In the genomic region with DNA sequence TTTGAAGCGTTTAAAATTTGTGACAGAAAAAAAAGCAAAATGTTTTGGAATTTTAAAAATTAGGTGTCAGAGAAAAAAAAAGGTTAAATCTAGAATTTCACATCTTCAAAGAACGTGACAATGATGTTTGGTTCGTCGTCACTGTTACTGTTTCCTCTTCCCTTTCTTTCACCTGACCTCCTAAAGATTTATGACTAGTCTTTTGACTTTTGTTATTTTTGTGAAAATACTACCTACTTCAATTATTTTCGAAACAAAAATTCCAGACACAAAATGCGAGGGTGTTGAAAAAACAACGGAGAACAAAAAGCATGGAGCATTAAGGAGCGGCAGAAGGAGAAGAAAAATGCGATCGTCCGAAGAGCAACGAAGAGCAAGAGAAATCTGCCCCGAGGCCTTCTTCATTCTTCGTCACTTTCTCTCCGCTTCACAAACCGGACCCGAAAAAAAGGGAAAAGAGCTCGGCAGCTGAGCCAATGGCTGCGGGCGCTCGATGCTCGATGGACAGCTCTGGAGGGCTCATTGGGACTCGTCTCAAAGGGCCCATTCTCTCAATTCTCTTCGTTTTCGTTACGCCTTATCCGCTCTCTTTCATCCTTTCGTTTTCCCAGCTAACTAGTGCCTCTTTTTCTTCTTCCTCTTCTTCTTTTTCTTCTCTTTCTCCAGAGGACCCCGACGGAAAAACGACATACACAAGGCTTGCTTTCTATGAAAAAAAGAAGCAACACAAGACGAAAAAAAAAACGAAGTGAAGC, we compare ENCODE assay signal across 2 worm cellular contexts.
TF ChIP-seq lines count a peak whose summit lies in the region.

No protein-coding gene starts in this region.

TF ChIP-seq in whole organism, L1 larva, 84 proteins besides CTCF, POLR2A, EP300 and RAD21 (continued from another document):
- TF ChIP-seq isw-1 (GFP tag; IDR thresholded peaks at IDR 0.05; lab: Robert Waterston, UW), result peak; percentile 34
- no peak for TF ChIP-seq ets-5 (GFP tag; IDR thresholded peaks at IDR 0.05; lab: Robert Waterston, UW)
- TF ChIP-seq fkh-4 (tag; optimal IDR thresholded peaks at IDR 0.05; lab: Kevin White, UChicago; ENCODE audit: borderline replicate concordance), result no peak
- TF ChIP-seq mdl-1 (tag; optimal IDR thresholded peaks at IDR 0.05; lab: Kevin White, UChicago), result no peak
- no peak for TF ChIP-seq efl-1 (optimal IDR thresholded peaks at IDR 0.05; lab: Kevin White, UChicago)
- peak in 1 of 2 experiments; percentile 56 for TF ChIP-seq efl-1 (GFP tag; optimal IDR thresholded peaks at IDR 0.05 in 1 of 2; lab: Kevin White, UChicago)
- no peak for TF ChIP-seq F16B12.6 (tag; optimal IDR thresholded peaks at IDR 0.05; lab: Kevin White, UChicago)
- peak; percentile 8 for TF ChIP-seq swsn-7 (tag; optimal IDR thresholded peaks at IDR 0.05; lab: Kevin White, UChicago)
- peak; percentile 5 to 43 for TF ChIP-seq lsy-2 (tag; optimal IDR thresholded peaks at IDR 0.05; lab: Kevin White, UChicago)
- no peak for TF ChIP-seq nhr-12 (tag; optimal IDR thresholded peaks at IDR 0.05; lab: Kevin White, UChicago)
- TF ChIP-seq nhr-28 (tag; optimal IDR thresholded peaks at IDR 0.05; lab: Kevin White, UChicago), result no peak
- TF ChIP-seq grh-1 (GFP tag; IDR thresholded peaks at IDR 0.05; lab: Robert Waterston, UW), result no peak
- TF ChIP-seq hpl-2 (GFP tag; optimal IDR thresholded peaks at IDR 0.05; lab: Kevin White, UChicago), result no peak
- TF ChIP-seq nhr-85 (tag; lab: Kevin White, UChicago), result peak; percentile 74
- TF ChIP-seq dpl-1 (GFP tag; optimal IDR thresholded peaks at IDR 0.05; lab: Kevin White, UChicago), result no peak
- no peak for TF ChIP-seq lin-39 (tag; optimal IDR thresholded peaks at IDR 0.05; lab: Kevin White, UChicago)
- no peak for TF ChIP-seq unc-98 (GFP tag; IDR thresholded peaks at IDR 0.05; lab: Robert Waterston, UW)
- TF ChIP-seq fos-1 (tag; optimal IDR thresholded peaks at IDR 0.05; lab: Kevin White, UChicago), result no peak
- TF ChIP-seq efl-3 (GFP tag; optimal IDR thresholded peaks at IDR 0.05; lab: Kevin White, UChicago), result no peak
- peak; percentile 21 for TF ChIP-seq unc-86 (tag; optimal IDR thresholded peaks at IDR 0.05; lab: Kevin White, UChicago)
- no peak for TF ChIP-seq nhr-20 (tag; optimal IDR thresholded peaks at IDR 0.05; lab: Kevin White, UChicago)
- no peak for TF ChIP-seq elt-3 (tag; optimal IDR thresholded peaks at IDR 0.05; lab: Kevin White, UChicago)
- TF ChIP-seq Y116A8C.19 (tag; optimal IDR thresholded peaks at IDR 0.05; lab: Kevin White, UChicago; ENCODE audit: borderline replicate concordance), result no peak
- no peak for TF ChIP-seq sox-4 (tag; optimal IDR thresholded peaks at IDR 0.05; lab: Kevin White, UChicago)
- TF ChIP-seq aha-1 (tag; optimal IDR thresholded peaks at IDR 0.05; lab: Kevin White, UChicago), result no peak
- no peak for TF ChIP-seq hlh-4 (tag; optimal IDR thresholded peaks at IDR 0.05; lab: Kevin White, UChicago)
- TF ChIP-seq C16A3.4 (tag; optimal IDR thresholded peaks at IDR 0.05; lab: Kevin White, UChicago), result no peak
- no peak for TF ChIP-seq nhr-237 (tag; optimal IDR thresholded peaks at IDR 0.05; lab: Kevin White, UChicago)
- TF ChIP-seq lin-13 (GFP tag; optimal IDR thresholded peaks at IDR 0.05; lab: Kevin White, UChicago), result no peak
- TF ChIP-seq ceh-8 (GFP tag; optimal IDR thresholded peaks at IDR 0.05; lab: Kevin White, UChicago), result no peak
- no peak for TF ChIP-seq skn-1 (tag; optimal IDR thresholded peaks at IDR 0.05; lab: Kevin White, UChicago)
- TF ChIP-seq pqm-1 (tag; optimal IDR thresholded peaks at IDR 0.05; lab: Kevin White, UChicago), result no peak
- TF ChIP-seq tbx-2 (tag; optimal IDR thresholded peaks at IDR 0.05; lab: Kevin White, UChicago), result peak; percentile 36
- TF ChIP-seq C04F5.9 (tag; optimal IDR thresholded peaks at IDR 0.05; lab: Kevin White, UChicago), result no peak
- TF ChIP-seq nhr-90 (tag; optimal IDR thresholded peaks at IDR 0.05; lab: Kevin White, UChicago; ENCODE audit: poor library complexity), result no peak
- no peak for TF ChIP-seq zag-1 (tag; optimal IDR thresholded peaks at IDR 0.05; lab: Kevin White, UChicago)
- no peak for TF ChIP-seq sup-37 (GFP tag; optimal IDR thresholded peaks at IDR 0.05; lab: Kevin White, UChicago)
- TF ChIP-seq ceh-82 (tag; optimal IDR thresholded peaks at IDR 0.05; lab: Kevin White, UChicago), result peak in 1 of 3 experiments; percentile 44
- no peak for TF ChIP-seq unc-130 (tag; optimal IDR thresholded peaks at IDR 0.05; lab: Kevin White, UChicago)
- TF ChIP-seq unc-62 (GFP tag; optimal IDR thresholded peaks at IDR 0.05; lab: Kevin White, UChicago), result no peak
- TF ChIP-seq lin-14 (GFP tag; optimal IDR thresholded peaks at IDR 0.05; lab: Kevin White, UChicago), result peak; percentile 83
- TF ChIP-seq ceh-88 (GFP tag; IDR thresholded peaks at IDR 0.05; lab: Robert Waterston, UW), result no peak
- TF ChIP-seq tlp-1 (tag; optimal IDR thresholded peaks at IDR 0.05; lab: Kevin White, UChicago), result no peak
- TF ChIP-seq lin-15B (tag; optimal IDR thresholded peaks at IDR 0.05; lab: Kevin White, UChicago), result no peak
- TF ChIP-seq alr-1 (tag; optimal IDR thresholded peaks at IDR 0.05; lab: Kevin White, UChicago; ENCODE audit: borderline replicate concordance), result no peak
- TF ChIP-seq vab-15 (tag; optimal IDR thresholded peaks at IDR 0.05; lab: Kevin White, UChicago), result no peak
- TF ChIP-seq xbp-1 (tag; optimal IDR thresholded peaks at IDR 0.05; lab: Kevin White, UChicago), result peak; percentile 22
- TF ChIP-seq ces-1 (GFP tag; optimal IDR thresholded peaks at IDR 0.05; lab: Kevin White, UChicago), result no peak
- no peak for TF ChIP-seq pax-3 (tag; optimal IDR thresholded peaks at IDR 0.05; lab: Kevin White, UChicago)
- TF ChIP-seq fkh-8 (tag; optimal IDR thresholded peaks at IDR 0.05; lab: Kevin White, UChicago), result no peak

TF ChIP-seq in whole organism, L4 larva, 104 proteins besides CTCF, POLR2A, EP300 and RAD21 (continued from another document):
- TF ChIP-seq ctbp-1 (GFP tag; IDR thresholded peaks at IDR 0.05; lab: Robert Waterston, UW) (peak; percentile 68; the same call in 1 of the 2 replicates), rbr-2 (tag; optimal IDR thresholded peaks at IDR 0.05; lab: Kevin White, UChicago) (peak; percentile 41), cey-2 (tag; optimal IDR thresholded peaks at IDR 0.05; lab: Kevin White, UChicago; ENCODE audit: borderline replicate concordance, insufficient read depth) (no peak), spr-3 (GFP tag; optimal IDR thresholded peaks at IDR 0.05; lab: Kevin White, UChicago) (no peak), aha-1 (tag; lab: Kevin White, UChicago) (peak; percentile 83), nhr-102 (tag; optimal IDR thresholded peaks at IDR 0.05; lab: Kevin White, UChicago) (no peak), nhr-48 (tag; optimal IDR thresholded peaks at IDR 0.05; lab: Kevin White, UChicago) (peak; percentile 2), Y105C5A.15 (GFP tag; IDR thresholded peaks at IDR 0.05; lab: Robert Waterston, UW) (no peak), arid-1 (GFP tag; conservative IDR thresholded peaks at IDR 0.05; lab: Robert Waterston, UW) (no peak), lin-39 (tag; optimal IDR thresholded peaks at IDR 0.05; lab: Kevin White, UChicago) (no peak), egl-43 (GFP tag; IDR thresholded peaks at IDR 0.05; lab: Robert Waterston, UW) (0 out of 2 replicates have a peak, but pooled peaks have one; percentile 42), nhr-6 (tag; optimal IDR thresholded peaks at IDR 0.05; lab: Kevin White, UChicago) (no peak), madf-5 (GFP tag; IDR thresholded peaks at IDR 0.05; lab: Robert Waterston, UW) (no peak), zip-11 (GFP tag; IDR thresholded peaks at IDR 0.05; lab: Robert Waterston, UW) (no peak), lin-38 (GFP tag; IDR thresholded peaks at IDR 0.05; lab: Robert Waterston, UW) (no peak), ama-1 (optimal IDR thresholded peaks at IDR 0.05; lab: Kevin White, UChicago) (no peak), mes-2 (tag; optimal IDR thresholded peaks at IDR 0.05; lab: Kevin White, UChicago; ENCODE audit: poor library complexity, severe bottlenecking) (peak; percentile 6), hlh-11 (tag; optimal IDR thresholded peaks at IDR 0.05; lab: Kevin White, UChicago) (peak; percentile 31)
TF ChIP-seq in whole organism, L4 larva: peak in this region for 15.
